Fruit fly (Drosophila melanogaster): ENCODE results near the gene mfr.

dm6 chr3L:8939654-8940053 lies 27.2 kb upstream of the mfr start:
- TF ChIP-seq CG10348 (GFP tag; IDR thresholded peaks at IDR 0.05): no peak
- TF ChIP-seq CG8159 (tag; optimal IDR thresholded peaks at IDR 0.05): no peak
- no peak for TF ChIP-seq EcR (GFP tag; optimal IDR thresholded peaks at IDR 0.05)
- TF ChIP-seq CG32121 (GFP tag; IDR thresholded peaks at IDR 0.05): no peak
- TF ChIP-seq rn (GFP tag; IDR thresholded peaks at IDR 0.05): no peak

Measured in whole organism, pupa.